Worm (Caenorhabditis elegans): ENCODE data around the gene lips-10.

The lips-10 gene

DNA sequence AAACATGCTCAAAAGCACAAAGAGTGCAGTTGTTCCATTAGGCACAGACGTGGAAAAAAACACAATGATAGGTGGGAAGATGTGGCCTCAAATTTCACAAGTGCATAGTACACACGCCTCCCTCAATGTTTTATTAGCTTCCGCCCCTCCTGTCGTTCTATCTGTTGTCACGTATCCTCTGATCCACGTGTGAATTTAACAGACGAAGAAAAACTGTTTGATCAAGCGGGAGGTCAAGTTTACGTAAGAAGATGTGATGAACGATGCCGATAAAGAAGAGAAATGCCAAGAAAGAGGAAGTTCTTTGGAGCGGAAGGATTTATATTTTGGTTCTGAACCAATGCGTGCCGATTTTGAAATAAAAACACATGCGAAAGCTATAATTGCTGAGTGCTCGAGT, 11.8 kb downstream of the lips-10 start:
- TF ChIP-seq attf-5 (GFP tag; optimal IDR thresholded peaks at IDR 0.05) (no peak), F57A8.1 (GFP tag; optimal IDR thresholded peaks at IDR 0.05) (no peak)

ce11 chrII:8451425-8451824, 12.5 kb downstream of the lips-10 start:
- TF ChIP-seq atf-7 (tag; optimal IDR thresholded peaks at IDR 0.05) (no peak), hlh-26 (GFP tag; conservative IDR thresholded peaks at IDR 0.05) (no peak), lin-35 (GFP tag; optimal IDR thresholded peaks at IDR 0.05) (no peak), pha-4 (tag; optimal IDR thresholded peaks at IDR 0.05) (no peak), mes-4 (tag; optimal IDR thresholded peaks at IDR 0.05) (no peak), attf-6 (GFP tag; IDR thresholded peaks at IDR 0.05) (no peak), snpc-4 (GFP tag; optimal IDR thresholded peaks at IDR 0.05) (no peak), snpc-4 (tag; optimal IDR thresholded peaks at IDR 0.05) (no peak), chd-7 (tag; optimal IDR thresholded peaks at IDR 0.05) (no peak), tbp1 (GFP tag; optimal IDR thresholded peaks at IDR 0.05) (no peak), zim-3 (tag; optimal IDR thresholded peaks at IDR 0.05) (no peak), Y53F4B.3 (GFP tag; IDR thresholded peaks at IDR 0.05) (no peak), B0019.2 (GFP tag; conservative IDR thresholded peaks at IDR 0.05) (no peak), sdz-38 (tag; optimal IDR thresholded peaks at IDR 0.05) (no peak), fkh-3 (tag; optimal IDR thresholded peaks at IDR 0.05) (no peak), Y67H2A.10 (GFP tag; conservative IDR thresholded peaks at IDR 0.05) (no peak), B0261.1 (tag; optimal IDR thresholded peaks at IDR 0.05) (no peak), D2030.7 (GFP tag; IDR thresholded peaks at IDR 0.05) (no peak)

ce11 chrII:8454513-8454912, 15.5 kb downstream of the lips-10 start, which contains the start of gene F22B5.5:
Gene F22B5.5, minus strand, starts transcription at chrII:8454613.
- no peak for TF ChIP-seq B0035.1 (tag; optimal IDR thresholded peaks at IDR 0.05)
- TF ChIP-seq hlh-12 (tag; optimal IDR thresholded peaks at IDR 0.05), result no peak
- no peak for TF ChIP-seq efl-1 (GFP tag; optimal IDR thresholded peaks at IDR 0.05)
- TF ChIP-seq him-1 (tag; optimal IDR thresholded peaks at IDR 0.05), result no peak
- TF ChIP-seq lsy-27 (tag; optimal IDR thresholded peaks at IDR 0.05; ENCODE audit: borderline replicate concordance, insufficient read depth), result no peak
- no peak for TF ChIP-seq F23B12.7 (tag; optimal IDR thresholded peaks at IDR 0.05; ENCODE audit: insufficient read depth)
- no peak for TF ChIP-seq F57A8.1 (GFP tag; optimal IDR thresholded peaks at IDR 0.05)
- TF ChIP-seq K12H6.12 (tag; optimal IDR thresholded peaks at IDR 0.05), result no peak
- no peak for TF ChIP-seq zim-3 (tag; optimal IDR thresholded peaks at IDR 0.05)
- no peak for TF ChIP-seq lin-35 (GFP tag; optimal IDR thresholded peaks at IDR 0.05)
- TF ChIP-seq Y67H2A.10 (GFP tag; conservative IDR thresholded peaks at IDR 0.05), result no peak
- no peak for TF ChIP-seq T26A5.8 (tag; optimal IDR thresholded peaks at IDR 0.05)
- TF ChIP-seq bed-1 (GFP tag; IDR thresholded peaks at IDR 0.05), result no peak
- no peak for TF ChIP-seq ztf-22 (GFP tag; optimal IDR thresholded peaks at IDR 0.05)
- TF ChIP-seq aptf-2 (GFP tag; conservative IDR thresholded peaks at IDR 0.05), result no peak
- TF ChIP-seq snpc-3.4 (tag; optimal IDR thresholded peaks at IDR 0.05), result no peak

- no peak for TF ChIP-seq sptf-2 (GFP tag; optimal IDR thresholded peaks at IDR 0.05)
- TF ChIP-seq nhr-120 (GFP tag; IDR thresholded peaks at IDR 0.05), result no peak
- no peak for TF ChIP-seq ztf-18 (tag; optimal IDR thresholded peaks at IDR 0.05)
- no peak for TF ChIP-seq cebp-1 (GFP tag; IDR thresholded peaks at IDR 0.05)
- no peak for TF ChIP-seq cebp-1 (tag; optimal IDR thresholded peaks at IDR 0.05)
- TF ChIP-seq aptf-2 (GFP tag; conservative IDR thresholded peaks at IDR 0.05), result no peak
- no peak for TF ChIP-seq madf-6 (GFP tag; IDR thresholded peaks at IDR 0.05)
- no peak for TF ChIP-seq hmg-20 (GFP tag; IDR thresholded peaks at IDR 0.05)
- no peak for TF ChIP-seq mel-28 (tag; optimal IDR thresholded peaks at IDR 0.05; ENCODE audit: borderline replicate concordance)
- no peak for TF ChIP-seq snpc-1.1 (tag; optimal IDR thresholded peaks at IDR 0.05; ENCODE audit: insufficient read depth)
- TF ChIP-seq nfyb-1 (GFP tag; IDR thresholded peaks at IDR 0.05), result no peak
- no peak for TF ChIP-seq Y79H2A.3 (GFP tag; conservative IDR thresholded peaks at IDR 0.05)
Observed at ce11 chrII:8456094-8456493, 17.1 kb downstream of the lips-10 start, which contains the start of gene F22B5.6. Gene F22B5.6, minus strand, starts transcription at chrII:8456194.
